Worm (Caenorhabditis elegans): ENCODE measurements around the gene Y71H2AL.2.

Gene Y71H2AL.2

DNA sequence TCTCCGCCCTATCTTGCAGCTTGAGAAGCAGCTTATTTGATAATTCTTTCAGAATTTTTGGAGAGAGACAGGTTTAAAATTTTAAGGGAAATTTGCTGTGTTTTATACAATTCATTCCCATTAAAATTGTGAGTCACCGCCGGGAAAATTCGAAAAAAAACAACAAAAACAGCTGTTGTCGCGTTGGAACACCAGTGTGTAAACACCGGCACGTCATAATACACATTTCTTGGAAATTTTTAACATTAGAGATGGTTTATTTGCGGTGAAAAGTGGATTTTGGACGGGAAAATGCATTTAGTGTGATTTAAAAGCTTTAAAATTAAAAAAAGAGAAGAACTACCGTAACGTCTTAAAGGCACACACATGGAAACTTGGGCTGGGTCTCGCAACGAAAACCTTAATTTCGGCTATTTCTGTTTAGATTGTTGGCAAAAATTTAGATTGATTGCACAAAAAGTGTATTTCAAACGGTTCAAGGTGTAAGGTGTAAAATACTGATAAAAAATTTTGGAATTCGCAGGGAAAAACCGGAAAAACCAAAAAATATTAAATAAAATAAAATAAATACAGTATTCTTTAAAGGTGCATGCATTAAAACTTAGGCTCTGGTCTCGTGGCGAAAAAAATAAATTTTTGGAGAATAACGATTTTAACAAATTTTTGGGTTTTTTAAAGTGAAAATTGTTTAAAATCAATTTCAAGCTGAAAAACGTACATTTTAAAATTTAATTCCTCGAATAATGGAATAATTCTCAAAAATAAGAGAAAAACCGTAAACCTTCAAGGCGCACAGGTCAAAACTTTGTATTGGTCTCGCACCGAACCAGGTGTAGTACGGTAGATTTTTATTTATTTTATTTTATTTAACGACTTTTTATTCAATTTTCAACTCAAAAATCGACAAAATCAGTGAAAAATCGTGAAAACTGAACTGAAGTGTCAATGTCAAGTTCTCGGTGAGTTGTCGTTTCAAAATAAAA is 39.3 kb downstream of the Y71H2AL.2 start, which contains the start of gene cosa-1:
cosa-1 (plus strand) TSS at position 896 of the 983 bp plus-strand sequence.
- no peak for TF ChIP-seq him-1 (tag; optimal IDR thresholded peaks at IDR 0.05)
- TF ChIP-seq snpc-4 (GFP tag; optimal IDR thresholded peaks at IDR 0.05): no peak
- peak in 1 of 4 experiments; percentile 39 for TF ChIP-seq snpc-4 (tag; optimal IDR thresholded peaks at IDR 0.05)
- peak; percentile 19 for TF ChIP-seq athp-1 (tag; optimal IDR thresholded peaks at IDR 0.05)
- peak in 1 of 2 experiments; percentile 56 for TF ChIP-seq let-607 (tag; optimal IDR thresholded peaks at IDR 0.05)
- TF ChIP-seq ceh-91 (GFP tag; IDR thresholded peaks at IDR 0.05): peak; percentile 75; the same call in 1 of the 2 replicates
- peak; percentile 9; the same call in 1 of the 2 replicates for TF ChIP-seq rcor-1 (GFP tag; IDR thresholded peaks at IDR 0.05)
- no peak for TF ChIP-seq cebp-1 (GFP tag; IDR thresholded peaks at IDR 0.05)
- TF ChIP-seq cebp-1 (tag; optimal IDR thresholded peaks at IDR 0.05): no peak
- peak; percentile 91 for TF ChIP-seq madf-6 (GFP tag; IDR thresholded peaks at IDR 0.05)
- no peak for TF ChIP-seq sptf-2 (GFP tag; optimal IDR thresholded peaks at IDR 0.05)
- no peak for TF ChIP-seq F55B11.4 (tag; optimal IDR thresholded peaks at IDR 0.05; ENCODE audit: borderline replicate concordance, insufficient read depth)
- TF ChIP-seq tbp1 (GFP tag; optimal IDR thresholded peaks at IDR 0.05): peak; percentile 18
- peak; percentile 37 for TF ChIP-seq efl-1 (GFP tag; optimal IDR thresholded peaks at IDR 0.05)
- TF ChIP-seq lin-54 (GFP tag; optimal IDR thresholded peaks at IDR 0.05): peak; percentile 38
- peak; percentile 20 for TF ChIP-seq tlf-1 (GFP tag; optimal IDR thresholded peaks at IDR 0.05)
- peak; percentile 99 for TF ChIP-seq lsl-1 (GFP tag; optimal IDR thresholded peaks at IDR 0.05)
- TF ChIP-seq F33H1.4 (GFP tag; IDR thresholded peaks at IDR 0.05): peak; percentile 93
- peak; percentile 26 for TF ChIP-seq snpc-1.3 (tag; optimal IDR thresholded peaks at IDR 0.05; ENCODE audit: insufficient read depth)
- 0 out of 2 replicates have a peak, but pooled peaks have one; percentile 54 for TF ChIP-seq D2030.7 (GFP tag; IDR thresholded peaks at IDR 0.05)
- TF ChIP-seq attf-3 (GFP tag; conservative IDR thresholded peaks at IDR 0.05): 0 out of 2 replicates have a peak, but pooled peaks have one; percentile 10
- TF ChIP-seq rpc-1 (optimal IDR thresholded peaks at IDR 0.05): no peak
- TF ChIP-seq rpc-1 (tag; optimal IDR thresholded peaks at IDR 0.05): peak; percentile 2
- peak; percentile 78 for TF ChIP-seq madf-8 (GFP tag; conservative IDR thresholded peaks at IDR 0.05)
- TF ChIP-seq aptf-3 (GFP tag; IDR thresholded peaks at IDR 0.05): no peak
- TF ChIP-seq xnd-1 (tag; optimal IDR thresholded peaks at IDR 0.05): peak; percentile 98
- TF ChIP-seq dox-1 (GFP tag; IDR thresholded peaks at IDR 0.05): peak; percentile 62; the same call in 1 of the 2 replicates
- peak; percentile 51 for TF ChIP-seq unc-130 (GFP tag; optimal IDR thresholded peaks at IDR 0.05)
- TF ChIP-seq hrde-1 (tag; optimal IDR thresholded peaks at IDR 0.05; ENCODE audit: borderline replicate concordance): peak; percentile 39

DNA sequence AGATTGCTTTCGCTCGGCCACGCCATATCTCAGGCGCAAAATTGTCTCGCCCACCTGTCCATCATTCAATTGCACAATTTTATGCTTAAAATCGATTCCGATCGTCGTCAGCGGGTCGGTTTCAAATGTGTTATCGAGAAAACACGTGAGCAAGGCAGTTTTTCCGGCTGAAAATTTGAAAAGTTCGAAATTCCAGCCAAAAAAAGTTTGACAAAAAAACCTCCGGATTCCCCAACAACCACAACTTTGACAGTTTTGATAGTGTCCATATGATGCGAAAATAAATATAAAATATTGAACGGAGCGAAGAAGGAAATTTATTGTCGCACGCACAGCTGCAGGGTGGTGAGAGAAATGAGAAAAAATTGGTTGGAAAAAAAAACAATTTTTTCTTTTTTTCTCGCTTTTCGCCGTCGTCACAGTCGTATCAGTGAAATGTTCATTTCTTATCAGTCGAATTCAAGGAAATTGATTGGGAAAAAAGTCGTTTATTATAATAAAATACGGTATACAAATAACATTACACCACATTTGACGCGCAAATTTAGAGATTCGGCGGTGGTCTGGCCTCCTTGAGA is 47.5 kb downstream of the Y71H2AL.2 start, which contains the start of gene Y71H2AM.12:
Y71H2AM.12 (minus strand) TSS at position 486 of the 578 bp plus-strand sequence.
- TF ChIP-seq cebp-1 (GFP tag; IDR thresholded peaks at IDR 0.05): no peak
- TF ChIP-seq cebp-1 (tag; optimal IDR thresholded peaks at IDR 0.05): peak; percentile 38
- peak; percentile 88 for TF ChIP-seq nhr-80 (tag; optimal IDR thresholded peaks at IDR 0.05)
- peak in 1 of 2 experiments; percentile 44 for TF ChIP-seq let-607 (tag; optimal IDR thresholded peaks at IDR 0.05)
- TF ChIP-seq dox-1 (GFP tag; IDR thresholded peaks at IDR 0.05): peak; percentile 39
- peak; percentile 43 for TF ChIP-seq ets-4 (GFP tag; optimal IDR thresholded peaks at IDR 0.05)
- no peak for TF ChIP-seq zim-3 (tag; optimal IDR thresholded peaks at IDR 0.05)
- 0 out of 2 replicates have a peak, but pooled peaks have one; percentile 38 for TF ChIP-seq B0336.3 (GFP tag; IDR thresholded peaks at IDR 0.05)
- TF ChIP-seq nhr-90 (tag; optimal IDR thresholded peaks at IDR 0.05): peak; percentile 20
- TF ChIP-seq nfya-1 (tag; optimal IDR thresholded peaks at IDR 0.05; ENCODE audit: borderline replicate concordance, insufficient read depth): no peak
- TF ChIP-seq attf-5 (GFP tag; optimal IDR thresholded peaks at IDR 0.05): peak; percentile 59
- TF ChIP-seq F55B11.4 (tag; optimal IDR thresholded peaks at IDR 0.05; ENCODE audit: borderline replicate concordance, insufficient read depth): no peak
